Fruit fly (Drosophila melanogaster) whole organism, embryonic: ENCODE results near the gene dysf.

Experiments
- Ada2b ChIP-seq: fragments of 200-800 bp; sonication (Bioruptor generic); IDR thresholded peaks from 2 replicates; pipeline ENCODE4 v1.3.6; 2022; ENCODE audit warnings: missing biosample characterization, missing genetic modification characterization
- B-H2 ChIP-seq: fragments of 200-800 bp; sonication (Bioruptor generic); optimal IDR thresholded peaks from 2 replicates; lab custom pipeline; 2018; ENCODE audit warnings: missing biosample characterization, mild to moderate bottlenecking, missing genetic modification characterization
- CG10267 ChIP-seq: fragments of 200-800 bp; sonication (Bioruptor generic); optimal IDR thresholded peaks from 2 replicates; lab custom pipeline; 2018; ENCODE audit warnings: missing biosample characterization, mild to moderate bottlenecking, missing genetic modification characterization, moderate library complexity
- CG11456 ChIP-seq: fragments of 200-800 bp; sonication (Bioruptor generic); IDR thresholded peaks from 3 replicates; pipeline ENCODE4 v1.3.6; 2022; ENCODE audit warnings: missing biosample characterization, missing genetic modification characterization
- CG11695 ChIP-seq: fragments of 200-800 bp; sonication (Bioruptor generic); IDR thresholded peaks from 3 replicates; pipeline ENCODE4 v1.3.6; 2022; ENCODE audit warnings: missing biosample characterization, missing genetic modification characterization
- CG13424 ChIP-seq: fragments of 200-800 bp; sonication (Bioruptor generic); optimal IDR thresholded peaks from 2 replicates; lab custom pipeline; 2019; ENCODE audit warnings: missing biosample characterization, mild to moderate bottlenecking, missing genetic modification characterization, moderate library complexity
- CG15011 ChIP-seq: fragments of 200-800 bp; sonication (Bioruptor generic); optimal IDR thresholded peaks from 3 replicates; lab custom pipeline; 2018; ENCODE audit warnings: missing biosample characterization, mild to moderate bottlenecking, missing genetic modification characterization
- CG15479 ChIP-seq: fragments of 200-800 bp; sonication (Bioruptor generic); optimal IDR thresholded peaks from 3 replicates; lab custom pipeline; 2019; ENCODE audit warnings: missing biosample characterization, mild to moderate bottlenecking, missing genetic modification characterization, moderate library complexity
- CG17186 ChIP-seq: fragments of 200-800 bp; sonication (Bioruptor generic); optimal IDR thresholded peaks from 3 replicates; lab custom pipeline; 2017; ENCODE audit warnings: missing biosample characterization, missing genetic modification reagents, missing genetic modification characterization
- CG17328 ChIP-seq: fragments of 200-800 bp; sonication (Bioruptor generic); IDR thresholded peaks from 2 replicates; pipeline ENCODE4 v1.3.6; 2022; ENCODE audit warnings: missing biosample characterization, missing genetic modification characterization
- CG18262 ChIP-seq: fragments of 200-800 bp; optimal IDR thresholded peaks from 3 replicates; lab custom pipeline; 2019; ENCODE audit warnings: missing biosample characterization, mild to moderate bottlenecking, missing genetic modification characterization, moderate library complexity
- CG18599 ChIP-seq: fragments of 200-800 bp; sonication (Bioruptor generic); optimal IDR thresholded peaks from 3 replicates; lab custom pipeline; 2017; ENCODE audit warnings: missing biosample characterization, missing genetic modification characterization, mild to moderate bottlenecking, moderate library complexity, missing genetic modification reagents
- CG18764 ChIP-seq: fragments of 200-800 bp; sonication (Bioruptor generic); optimal IDR thresholded peaks from 3 replicates; lab custom pipeline; 2016; ENCODE audit warnings: missing biosample characterization, missing genetic modification characterization
- CG2116 ChIP-seq: fragments of 200-800 bp; sonication (Bioruptor generic); optimal IDR thresholded peaks from 3 replicates; lab custom pipeline; 2018; ENCODE audit warnings: missing biosample characterization, mild to moderate bottlenecking, missing genetic modification characterization
- CG2199 ChIP-seq: fragments of 200-800 bp; sonication (Bioruptor generic); IDR thresholded peaks from 3 replicates; pipeline ENCODE4 v1.3.6; 2022; ENCODE audit warnings: missing biosample characterization, missing genetic modification characterization
- CG31365 ChIP-seq: fragments of 200-800 bp; sonication (Bioruptor generic); optimal IDR thresholded peaks from 2 replicates; lab custom pipeline; 2018; ENCODE audit warnings: missing biosample characterization, mild to moderate bottlenecking, missing genetic modification characterization
- CG4360 ChIP-seq: fragments of 200-800 bp; sonication (Bioruptor generic); IDR thresholded peaks from 2 replicates; pipeline ENCODE4 v1.3.6; 2022; ENCODE audit warnings: missing biosample characterization, missing genetic modification characterization
- CG6654 ChIP-seq: fragments of 200-800 bp; sonication (Bioruptor generic); optimal IDR thresholded peaks from 2 replicates; lab custom pipeline; 2017; ENCODE audit warnings: missing biosample characterization, mild to moderate bottlenecking, missing genetic modification characterization
- CG7928 ChIP-seq: fragments of 200-800 bp; sonication (Bioruptor generic); optimal IDR thresholded peaks from 2 replicates; lab custom pipeline; 2017; ENCODE audit warnings: missing biosample characterization, mild to moderate bottlenecking, missing genetic modification characterization
- CG8765 ChIP-seq: fragments of 200-800 bp; sonication (Bioruptor generic); IDR thresholded peaks from 2 replicates; pipeline ENCODE4 v1.3.6; 2022; ENCODE audit warnings: missing biosample characterization, missing genetic modification characterization
- CHES-1-like ChIP-seq: fragments of 200-800 bp; sonication (Bioruptor generic); optimal IDR thresholded peaks from 2 replicates; lab custom pipeline; 2016; ENCODE audit warnings: missing biosample characterization, missing genetic modification characterization
- H2.0 ChIP-seq: fragments of 200-800 bp; sonication (Bioruptor generic); IDR thresholded peaks from 2 replicates; pipeline ENCODE4 v1.3.6; 2022; ENCODE audit warnings: missing biosample characterization, missing genetic modification characterization
- MTF-1 ChIP-seq: fragments of 200-800 bp; sonication (Bioruptor generic); optimal IDR thresholded peaks from 2 replicates; lab custom pipeline; 2018; ENCODE audit warnings: missing biosample characterization, mild to moderate bottlenecking, missing genetic modification characterization, borderline replicate concordance
- Neu2 ChIP-seq: fragments of 200-800 bp; sonication (Bioruptor generic); optimal IDR thresholded peaks from 3 replicates; lab custom pipeline; 2016; ENCODE audit warnings: missing biosample characterization, missing genetic modification characterization, borderline replicate concordance
- Sin3A ChIP-seq: fragments of >200 bp; optimal IDR thresholded peaks from 2 replicates; lab custom pipeline; 2018
- Spps ChIP-seq: fragments of 200-800 bp; sonication (Bioruptor generic); optimal IDR thresholded peaks from 2 replicates; lab custom pipeline; 2018; ENCODE audit warnings: missing biosample characterization, mild to moderate bottlenecking, missing genetic modification characterization
- Trl ChIP-seq, 3 experiments: fragments of >200 bp in 2 of 3; fragments of 200-800 bp in 1 of 3; sonication (Bioruptor generic) in 1 of 3; optimal IDR thresholded peaks; 2 replicates in 1 of 3; 3 replicates in 2 of 3; lab custom pipeline; 2016 to 2017; ENCODE audit warnings: missing biosample characterization in 1 of 3, missing genetic modification characterization in 1 of 3
- Vsx1 ChIP-seq: fragments of 200-800 bp; sonication (Bioruptor generic); optimal IDR thresholded peaks from 2 replicates; lab custom pipeline; 2017; ENCODE audit warnings: missing biosample characterization, mild to moderate bottlenecking, missing genetic modification characterization, missing genetic modification reagents
- Xbp1 ChIP-seq: fragments of 200-800 bp; sonication (Bioruptor generic); optimal IDR thresholded peaks from 3 replicates; lab custom pipeline; 2016; ENCODE audit warnings: missing biosample characterization, mild to moderate bottlenecking, missing genetic modification characterization
- ase ChIP-seq: fragments of 200-800 bp; sonication (Bioruptor generic); IDR thresholded peaks from 3 replicates; pipeline ENCODE4 v1.3.6; 2022; ENCODE audit warnings: missing biosample characterization, missing genetic modification characterization
- bigmax ChIP-seq: fragments of 200-800 bp; sonication (Bioruptor generic); optimal IDR thresholded peaks from 2 replicates; lab custom pipeline; 2018; ENCODE audit warnings: missing biosample characterization, mild to moderate bottlenecking, missing genetic modification characterization
- corto ChIP-seq: fragments of 200-800 bp; sonication (Bioruptor generic); optimal IDR thresholded peaks from 2 replicates; lab custom pipeline; 2016; ENCODE audit warnings: missing biosample characterization, mild to moderate bottlenecking, missing genetic modification characterization, moderate library complexity
- exex ChIP-seq: fragments of 200-800 bp; sonication (Bioruptor generic); optimal IDR thresholded peaks from 4 replicates; lab custom pipeline; 2018; ENCODE audit warnings: missing biosample characterization, mild to moderate bottlenecking, missing genetic modification characterization, moderate library complexity
- gcm ChIP-seq: fragments of 200-800 bp; sonication (Bioruptor generic); optimal IDR thresholded peaks from 2 replicates; lab custom pipeline; 2019; ENCODE audit warnings: missing biosample characterization, mild to moderate bottlenecking, missing genetic modification characterization, moderate library complexity
- hb ChIP-seq: fragments of 200-800 bp; sonication (Bioruptor generic); IDR thresholded peaks from 3 replicates; pipeline ENCODE4 v1.3.6; 2022; ENCODE audit warnings: missing biosample characterization, missing genetic modification characterization; ENCODE audit not compliant: partially characterized antibody
- insv ChIP-seq, 2 experiments: fragments of 200-800 bp; sonication (Bioruptor generic); optimal IDR thresholded peaks; 3 replicates each; lab custom pipeline; 2016 to 2018; ENCODE audit warnings: missing biosample characterization in 2 of 2, missing genetic modification characterization in 2 of 2
- jigr1 ChIP-seq: fragments of 200-800 bp; sonication (Bioruptor generic); IDR thresholded peaks from 3 replicates; pipeline ENCODE4 v1.3.6; 2022; ENCODE audit warnings: missing biosample characterization, missing genetic modification characterization
- jing ChIP-seq: fragments of 200-800 bp; sonication (Bioruptor generic); optimal IDR thresholded peaks from 2 replicates; lab custom pipeline; 2018; ENCODE audit warnings: missing biosample characterization, mild to moderate bottlenecking, missing genetic modification characterization
- klu ChIP-seq: fragments of 200-800 bp; sonication (Bioruptor generic); IDR thresholded peaks from 2 replicates; pipeline ENCODE4 v1.3.6; 2022; ENCODE audit warnings: missing biosample characterization, missing genetic modification characterization
- kni ChIP-seq: fragments of 200-800 bp; sonication (Bioruptor generic); optimal IDR thresholded peaks from 3 replicates; lab custom pipeline; 2017; ENCODE audit warnings: mild to moderate bottlenecking, missing biosample characterization, missing genetic modification reagents, missing genetic modification characterization
- pb ChIP-seq: fragments of 200-800 bp; sonication (Bioruptor generic); optimal IDR thresholded peaks from 3 replicates; lab custom pipeline; 2016; ENCODE audit warnings: missing biosample characterization, missing genetic modification characterization
- pros ChIP-seq: fragments of 200-800 bp; sonication (Bioruptor generic); optimal IDR thresholded peaks from 3 replicates; lab custom pipeline; 2019; ENCODE audit warnings: missing biosample characterization, mild to moderate bottlenecking, missing genetic modification characterization, moderate library complexity
- schlank ChIP-seq: fragments of 200-800 bp; sonication (Bioruptor generic); optimal IDR thresholded peaks from 2 replicates; lab custom pipeline; 2018; ENCODE audit warnings: missing biosample characterization, mild to moderate bottlenecking, missing genetic modification characterization
- sd ChIP-seq: fragments of 200-800 bp; sonication (Bioruptor generic); optimal IDR thresholded peaks from 3 replicates; lab custom pipeline; 2018; ENCODE audit warnings: missing biosample characterization, mild to moderate bottlenecking, missing genetic modification characterization, moderate library complexity
- shn ChIP-seq: fragments of 200-800 bp; sonication (Bioruptor generic); optimal IDR thresholded peaks from 3 replicates; lab custom pipeline; 2016; ENCODE audit warnings: missing biosample characterization, missing genetic modification characterization
- trh ChIP-seq: fragments of 200-800 bp; sonication (Bioruptor generic); optimal IDR thresholded peaks from 2 replicates; lab custom pipeline; 2016; ENCODE audit warnings: missing biosample characterization, missing genetic modification characterization
- twi ChIP-seq: fragments of 200-800 bp; optimal IDR thresholded peaks from 2 replicates; lab custom pipeline; 2019; ENCODE audit warnings: missing biosample characterization, mild to moderate bottlenecking, missing genetic modification characterization, moderate library complexity
- vnd ChIP-seq: fragments of 200-800 bp; sonication (Bioruptor generic); IDR thresholded peaks from 3 replicates; pipeline ENCODE4 v1.3.6; 2022; ENCODE audit warnings: missing biosample characterization, missing genetic modification characterization; ENCODE audit not compliant: partially characterized antibody

The dysf gene

dm6 chr3R:26041417-26042101 is 57.0 kb downstream of the dysf start, which contains the start of gene gro (continued):
- peak; percentile 45 for TF ChIP-seq sd (tag; lab: Kevin White, UChicago)
- no peak for TF ChIP-seq Neu2 (GFP tag; lab: Kevin White, UChicago)
- TF ChIP-seq kni (GFP tag; lab: Kevin White, UChicago): peak; percentile 40
- peak; percentile 51 for TF ChIP-seq CG18262 (tag; lab: Kevin White, UChicago)
- TF ChIP-seq pb (GFP tag; lab: Kevin White, UChicago): peak; percentile 53
- no peak for TF ChIP-seq gcm
- TF ChIP-seq corto (GFP tag; lab: Kevin White, UChicago): peak; percentile 19
- TF ChIP-seq Ada2b (GFP tag; lab: Robert Waterston, UW): peak; percentile 55
- TF ChIP-seq CG15011 (GFP tag; lab: Kevin White, UChicago): no peak
- TF ChIP-seq bigmax (GFP tag; lab: Kevin White, UChicago): no peak
- peak; percentile 81 for TF ChIP-seq CHES-1-like (GFP tag; lab: Kevin White, UChicago)
- TF ChIP-seq CG11456 (GFP tag; lab: Robert Waterston, UW): peak; percentile 76; the same call in 2 of the 3 replicates
- TF ChIP-seq CG8765 (GFP tag; lab: Robert Waterston, UW): peak; percentile 55
- peak; percentile 55 for TF ChIP-seq CG18764 (GFP tag; lab: Kevin White, UChicago)
- peak; percentile 81 for TF ChIP-seq CG15479 (GFP tag; lab: Kevin White, UChicago)
- peak in 1 of 2 experiments; percentile 72 for TF ChIP-seq insv (GFP tag; optimal IDR thresholded peaks at IDR 0.05; lab: Kevin White, UChicago)
- TF ChIP-seq Xbp1: peak; percentile 81
- peak; percentile 30; the same call in 1 of the 2 replicates for TF ChIP-seq CG4360 (GFP tag; lab: Robert Waterston, UW)
- peak; percentile 42 for TF ChIP-seq Vsx1
- TF ChIP-seq CG17186 (GFP tag; lab: Kevin White, UChicago): peak; percentile 90
- TF ChIP-seq H2.0 (GFP tag; lab: Robert Waterston, UW): peak; percentile 52; the same call in 1 of the 2 replicates
- TF ChIP-seq Sin3A (lab: Kevin White, UChicago): peak; percentile 80
- peak; percentile 15 for TF ChIP-seq trh
- TF ChIP-seq hb (GFP tag; lab: Robert Waterston, UW): peak; percentile 81
- TF ChIP-seq CG10267 (tag; lab: Kevin White, UChicago): peak; percentile 100
- no peak for TF ChIP-seq jing
- 0 out of 2 replicates have a peak, but pooled peaks have one; percentile 22 for TF ChIP-seq klu (GFP tag; lab: Robert Waterston, UW)
- peak; percentile 24 for TF ChIP-seq twi (tag; lab: Kevin White, UChicago)
- TF ChIP-seq CG6654 (GFP tag; lab: Kevin White, UChicago): no peak
- peak; percentile 36; the same call in 1 of the 3 replicates for TF ChIP-seq CG11695 (GFP tag; lab: Robert Waterston, UW)
- TF ChIP-seq CG31365 (tag; lab: Kevin White, UChicago): no peak
- peak; percentile 76 for TF ChIP-seq CG18599 (GFP tag; lab: Kevin White, UChicago)
- peak; percentile 64 for TF ChIP-seq shn (GFP tag; lab: Kevin White, UChicago)
- peak; percentile 11 for TF ChIP-seq CG7928 (GFP tag; lab: Kevin White, UChicago)
- TF ChIP-seq schlank: peak; percentile 42
- peak; percentile 93 to 96 for TF ChIP-seq Trl (optimal IDR thresholded peaks at IDR 0.05; lab: Kevin White, UChicago)
- peak; percentile 83 for TF ChIP-seq Trl (GFP tag; optimal IDR thresholded peaks at IDR 0.05; lab: Kevin White, UChicago)
- TF ChIP-seq pros (GFP tag; lab: Kevin White, UChicago): no peak
- peak; percentile 100 for TF ChIP-seq CG2116 (GFP tag; lab: Kevin White, UChicago)
- peak; percentile 30 for TF ChIP-seq MTF-1 (GFP tag; lab: Kevin White, UChicago)
- peak; percentile 51 for TF ChIP-seq CG17328 (GFP tag; lab: Robert Waterston, UW)
- peak; percentile 78 for TF ChIP-seq B-H2 (GFP tag; lab: Kevin White, UChicago)
- peak; percentile 65 for TF ChIP-seq CG13424 (tag; lab: Kevin White, UChicago)
- TF ChIP-seq vnd: peak; percentile 77
- peak; percentile 30 for TF ChIP-seq Spps (tag; lab: Kevin White, UChicago)
- 0 out of 3 replicates have a peak, but pooled peaks have one; percentile 44 for TF ChIP-seq ase
- TF ChIP-seq exex (tag; lab: Kevin White, UChicago): no peak
- no peak for TF ChIP-seq jigr1 (GFP tag; lab: Robert Waterston, UW)
- TF ChIP-seq CG2199 (GFP tag; lab: Robert Waterston, UW): 0 out of 3 replicates have a peak, but pooled peaks have one; percentile 29
